Worm (Caenorhabditis elegans) whole organism, L2 larva: ENCODE measurements around the gene F10E9.3.

Experiments used
- C34F6.9 ChIP-seq: fragments of 150-350 bp; optimal IDR thresholded peaks from 2 replicates; lab custom pipeline; 2014; ENCODE audit warnings: missing biosample characterization, missing genetic modification characterization
- F13H6.1 ChIP-seq: sonication (generic microtip); optimal IDR thresholded peaks from 2 replicates; lab custom pipeline; 2016; ENCODE audit warnings: missing genetic modification characterization, missing compliant biosample characterization
- alr-1 ChIP-seq: fragments of 150-350 bp; optimal IDR thresholded peaks from 2 replicates; lab custom pipeline; 2014; ENCODE audit warnings: missing biosample characterization, missing genetic modification characterization
- aly-2 ChIP-seq: fragments of 150-350 bp; optimal IDR thresholded peaks from 2 replicates; lab custom pipeline; 2014; ENCODE audit warnings: missing biosample characterization, missing genetic modification characterization
- ama-1 ChIP-seq: fragments of 150-350 bp; optimal IDR thresholded peaks from 2 replicates; lab custom pipeline; 2018; ENCODE audit warnings: inconsistent platforms
- blmp-1 ChIP-seq: sonication (generic microtip); optimal IDR thresholded peaks from 2 replicates; lab custom pipeline; 2017; ENCODE audit warnings: missing genetic modification characterization, mild to moderate bottlenecking, missing compliant biosample characterization, antibody characterized with exemption, moderate library complexity; ENCODE audit not compliant: insufficient read depth
- ceh-82 ChIP-seq: fragments of 150-350 bp; optimal IDR thresholded peaks from 2 replicates; lab custom pipeline; 2014; ENCODE audit warnings: missing biosample characterization, missing genetic modification characterization
- crh-2 ChIP-seq: sonication (generic microtip); optimal IDR thresholded peaks from 2 replicates; lab custom pipeline; 2017; ENCODE audit warnings: missing biosample characterization, missing genetic modification characterization
- elt-1 ChIP-seq: fragments of 150-350 bp; optimal IDR thresholded peaks from 2 replicates; lab custom pipeline; 2014; ENCODE audit warnings: missing biosample characterization, missing genetic modification characterization
- fos-1 ChIP-seq: fragments of 150-350 bp; optimal IDR thresholded peaks from 2 replicates; lab custom pipeline; 2014; ENCODE audit warnings: missing biosample characterization, missing genetic modification characterization
- gmeb-1 ChIP-seq: fragments of 150-350 bp; optimal IDR thresholded peaks from 2 replicates; lab custom pipeline; 2014; ENCODE audit warnings: missing biosample characterization, missing genetic modification characterization
- lin-11 ChIP-seq: fragments of 150-350 bp; sonication (generic microtip); optimal IDR thresholded peaks from 2 replicates; lab custom pipeline; 2014; ENCODE audit warnings: missing biosample characterization, missing genetic modification characterization, inconsistent platforms, mixed read lengths
- lin-39 ChIP-seq: fragments of 150-350 bp; optimal IDR thresholded peaks from 2 replicates; lab custom pipeline; 2014; ENCODE audit warnings: missing biosample characterization, missing genetic modification reagents, missing genetic modification characterization
- lsy-2 ChIP-seq, 2 experiments: fragments of 150-350 bp in 1 of 2; sonication (generic microtip) in 1 of 2; optimal IDR thresholded peaks; 2 replicates each; lab custom pipeline; 2014 to 2017; ENCODE audit warnings: missing biosample characterization in 2 of 2, missing genetic modification characterization in 2 of 2
- mbf-1 ChIP-seq: sonication (generic microtip); optimal IDR thresholded peaks from 2 replicates; lab custom pipeline; 2017; ENCODE audit warnings: missing biosample characterization, missing genetic modification characterization
- nhr-129 ChIP-seq: fragments of 150-350 bp; optimal IDR thresholded peaks from 2 replicates; lab custom pipeline; 2014; ENCODE audit warnings: missing biosample characterization, missing genetic modification characterization
- nhr-21 ChIP-seq: fragments of 150-350 bp; optimal IDR thresholded peaks from 2 replicates; lab custom pipeline; 2014; ENCODE audit warnings: missing biosample characterization, missing genetic modification characterization
- nhr-237 ChIP-seq: fragments of 150-350 bp; optimal IDR thresholded peaks from 2 replicates; lab custom pipeline; 2014; ENCODE audit warnings: missing biosample characterization, missing genetic modification characterization
- nhr-25 ChIP-seq: fragments of 150-350 bp; sonication (generic microtip); optimal IDR thresholded peaks from 3 replicates; lab custom pipeline; 2014; ENCODE audit warnings: missing biosample characterization, missing genetic modification characterization
- nhr-6 ChIP-seq: fragments of 150-350 bp; optimal IDR thresholded peaks from 2 replicates; lab custom pipeline; 2014; ENCODE audit warnings: missing biosample characterization, missing genetic modification characterization
- sem-4 ChIP-seq: fragments of 150-350 bp; optimal IDR thresholded peaks from 2 replicates; lab custom pipeline; 2014; ENCODE audit warnings: missing biosample characterization, missing genetic modification reagents, missing genetic modification characterization
- skn-1 ChIP-seq: sonication (generic microtip); optimal IDR thresholded peaks from 2 replicates; lab custom pipeline; 2017; ENCODE audit warnings: missing biosample characterization, missing genetic modification characterization
- sma-3 ChIP-seq: sonication (generic microtip); optimal IDR thresholded peaks from 2 replicates; lab custom pipeline; 2016; ENCODE audit warnings: missing genetic modification reagents, missing genetic modification characterization, missing compliant biosample characterization
- unc-39 ChIP-seq: fragments of 150-350 bp; optimal IDR thresholded peaks from 2 replicates; lab custom pipeline; 2014; ENCODE audit warnings: missing biosample characterization, missing genetic modification characterization
- unc-55 ChIP-seq: fragments of 150-350 bp; sonication (generic microtip); optimal IDR thresholded peaks from 3 replicates; lab custom pipeline; 2014; ENCODE audit warnings: missing biosample characterization, missing genetic modification reagents, missing genetic modification characterization
- unc-62 ChIP-seq: fragments of 150-350 bp; optimal IDR thresholded peaks from 2 replicates; lab custom pipeline; 2014; ENCODE audit warnings: missing biosample characterization, missing genetic modification reagents, missing genetic modification characterization
- ztf-1 ChIP-seq: fragments of 200-800 bp; sonication (Bioruptor generic); conservative IDR thresholded peaks from 2 replicates; pipeline ENCODE4 v1.3.6; 2022; ENCODE audit warnings: missing genetic modification characterization, missing compliant biosample characterization
- ztf-4 ChIP-seq: fragments of 150-350 bp; optimal IDR thresholded peaks from 2 replicates; lab custom pipeline; 2014; ENCODE audit warnings: missing biosample characterization, missing genetic modification characterization

The F10E9.3 gene

ce11 chrIII:8310239-8311057, at the start of gene F10E9.3:
F10E9.3 (plus strand) TSS chrIII:8311007.
- TF ChIP-seq C34F6.9 (tag; lab: Kevin White, UChicago) (peak; percentile 11), nhr-129 (peak; percentile 34), nhr-25 (tag; lab: Kevin White, UChicago) (no peak), lin-11 (no peak), unc-55 (peak; percentile 43), lsy-2 (tag; optimal IDR thresholded peaks at IDR 0.05; lab: Kevin White, UChicago) (peak; percentile 19 to 96)
- TF ChIP-seq, all 48 proteins: peak for 4

- TF ChIP-seq crh-2, result no peak
- no peak for TF ChIP-seq ama-1 (lab: Kevin White, UChicago)
- TF ChIP-seq lin-39 (tag; lab: Kevin White, UChicago), result no peak
- no peak for TF ChIP-seq elt-1 (tag; lab: Kevin White, UChicago)
- no peak for TF ChIP-seq fos-1
- TF ChIP-seq C34F6.9 (tag; lab: Kevin White, UChicago), result no peak
- no peak for TF ChIP-seq blmp-1 (tag; lab: Kevin White, UChicago)
- no peak for TF ChIP-seq nhr-6
- TF ChIP-seq alr-1 (tag; lab: Kevin White, UChicago), result no peak
- no peak for TF ChIP-seq nhr-237
- no peak for TF ChIP-seq unc-55
- TF ChIP-seq sem-4 (tag; lab: Kevin White, UChicago), result no peak
- TF ChIP-seq nhr-21 (tag; lab: Kevin White, UChicago), result no peak
- TF ChIP-seq unc-39 (tag; lab: Kevin White, UChicago), result no peak
- TF ChIP-seq sma-3, result no peak
- TF ChIP-seq ztf-1 (GFP tag; lab: Robert Waterston, UW), result no peak
- no peak for TF ChIP-seq ceh-82 (tag; lab: Kevin White, UChicago)
- no peak for TF ChIP-seq mbf-1 (tag; lab: Kevin White, UChicago)
- TF ChIP-seq F13H6.1, result no peak
- no peak for TF ChIP-seq gmeb-1 (tag; lab: Kevin White, UChicago)
Measured at ce11 chrIII:8262599-8262998, 48.2 kb upstream of the F10E9.3 start.

- TF ChIP-seq nhr-25 (tag; lab: Kevin White, UChicago) (peak; percentile 16), ztf-4 (tag; lab: Kevin White, UChicago) (no peak), nhr-21 (tag; lab: Kevin White, UChicago) (peak; percentile 1)
Measured at ce11 chrIII:8263377-8263776, 47.4 kb upstream of the F10E9.3 start, which contains the start of gene col-91. col-91 (minus strand) TSS chrIII:8263664.

- TF ChIP-seq aly-2, result no peak
- TF ChIP-seq blmp-1 (tag; lab: Kevin White, UChicago), result peak; percentile 29
- TF ChIP-seq crh-2, result peak; percentile 8
- peak; percentile 53 for TF ChIP-seq unc-55
Measured at ce11 chrIII:8265753-8266152, 45.1 kb upstream of the F10E9.3 start, which contains the start of gene mrps-9. mrps-9 (plus strand) TSS chrIII:8266062.

- TF ChIP-seq skn-1 (tag; lab: Kevin White, UChicago), result no peak
- TF ChIP-seq gmeb-1 (tag; lab: Kevin White, UChicago), result no peak
- TF ChIP-seq nhr-129, result peak; percentile 51
- peak; percentile 8 for TF ChIP-seq unc-55
- peak; percentile 20 for TF ChIP-seq fos-1
- TF ChIP-seq C34F6.9 (tag; lab: Kevin White, UChicago), result peak; percentile 64
- TF ChIP-seq lsy-2 (tag; optimal IDR thresholded peaks at IDR 0.05; lab: Kevin White, UChicago), result peak in 1 of 2 experiments; percentile 47
- TF ChIP-seq nhr-6, result no peak
- TF ChIP-seq nhr-21 (tag; lab: Kevin White, UChicago), result no peak
Measured at ce11 chrIII:8268296-8268695, 42.5 kb upstream of the F10E9.3 start, which contains the start of the genes F09G8.7 and crn-7. F09G8.7 (minus strand) TSS chrIII:8268355. crn-7 (plus strand) TSS chrIII:8268531.

- no peak for TF ChIP-seq elt-1 (tag; lab: Kevin White, UChicago)
- no peak for TF ChIP-seq ztf-1 (GFP tag; lab: Robert Waterston, UW)
- TF ChIP-seq lin-11, result no peak
- TF ChIP-seq C34F6.9 (tag; lab: Kevin White, UChicago), result no peak
- no peak for TF ChIP-seq fos-1
- no peak for TF ChIP-seq blmp-1 (tag; lab: Kevin White, UChicago)
- no peak for TF ChIP-seq unc-62 (GFP tag; lab: Kevin White, UChicago)
- TF ChIP-seq ama-1 (lab: Kevin White, UChicago), result no peak
- TF ChIP-seq nhr-6, result no peak
Measured at ce11 chrIII:8271676-8272225, 39.1 kb upstream of the F10E9.3 start, which contains the start of the genes mps-4 and F09G8.10. mps-4 (minus strand) TSS chrIII:8271776. F09G8.10 (minus strand) TSS chrIII:8272175.
